Fruit fly (Drosophila melanogaster) whole organism, embryonic: Measurements from ENCODE around the gene CG10947.

Source experiments
- BEAF-32 ChIP-seq: fragments of 200-800 bp; sonication (Bioruptor generic); optimal IDR thresholded peaks from 3 replicates; lab custom pipeline; 2017; ENCODE audit warnings: missing biosample characterization, missing genetic modification characterization, mild to moderate bottlenecking, moderate library complexity, missing genetic modification reagents
- CG10321 ChIP-seq: fragments of 200-800 bp; sonication (Bioruptor generic); IDR thresholded peaks from 2 replicates; pipeline ENCODE4 v1.3.6; 2022; ENCODE audit warnings: missing biosample characterization, missing genetic modification characterization
- CG10543 ChIP-seq: fragments of 200-800 bp; sonication (Bioruptor generic); optimal IDR thresholded peaks from 3 replicates; lab custom pipeline; 2017; ENCODE audit warnings: missing biosample characterization, mild to moderate bottlenecking, missing genetic modification characterization, moderate library complexity
- CG12071 ChIP-seq: fragments of 200-800 bp; sonication (Bioruptor generic); optimal IDR thresholded peaks from 3 replicates; lab custom pipeline; 2018; ENCODE audit warnings: missing biosample characterization, mild to moderate bottlenecking, missing genetic modification characterization
- CG12155 ChIP-seq: fragments of 200-800 bp; sonication (Bioruptor generic); optimal IDR thresholded peaks from 3 replicates; lab custom pipeline; 2016; ENCODE audit warnings: missing biosample characterization, missing genetic modification characterization
- CG13287 ChIP-seq: fragments of 200-800 bp; sonication (Bioruptor generic); IDR thresholded peaks from 2 replicates; pipeline ENCODE4 v1.3.6; 2022; ENCODE audit warnings: missing biosample characterization, missing genetic modification characterization; ENCODE audit not compliant: partially characterized antibody
- CG13296 ChIP-seq: fragments of 200-800 bp; sonication (Bioruptor generic); optimal IDR thresholded peaks from 3 replicates; lab custom pipeline; 2018; ENCODE audit warnings: missing biosample characterization, mild to moderate bottlenecking, missing genetic modification characterization
- CG13624 ChIP-seq: fragments of 200-800 bp; sonication (Bioruptor generic); optimal IDR thresholded peaks from 2 replicates; lab custom pipeline; 2016; ENCODE audit warnings: missing biosample characterization, missing genetic modification characterization
- CG14710 ChIP-seq: fragments of 200-800 bp; sonication (Bioruptor generic); optimal IDR thresholded peaks from 3 replicates; lab custom pipeline; 2019; ENCODE audit warnings: missing biosample characterization, mild to moderate bottlenecking, missing genetic modification characterization, moderate library complexity
- CG16813 ChIP-seq: fragments of 200-800 bp; sonication (Bioruptor generic); IDR thresholded peaks from 3 replicates; pipeline ENCODE4 v1.3.6; 2022; ENCODE audit warnings: missing biosample characterization, missing genetic modification characterization; ENCODE audit not compliant: partially characterized antibody
- CG17568 ChIP-seq: fragments of 200-800 bp; sonication (Bioruptor generic); optimal IDR thresholded peaks from 2 replicates; lab custom pipeline; 2018; ENCODE audit warnings: missing biosample characterization, mild to moderate bottlenecking, missing genetic modification characterization, moderate library complexity
- CG18619 ChIP-seq: fragments of 200-800 bp; sonication (Bioruptor generic); optimal IDR thresholded peaks from 3 replicates; lab custom pipeline; 2017; ENCODE audit warnings: missing biosample characterization, mild to moderate bottlenecking, missing genetic modification characterization
- CG31224 ChIP-seq: fragments of 200-800 bp; sonication (Bioruptor generic); IDR thresholded peaks from 2 replicates; pipeline ENCODE4 v1.3.6; 2022; ENCODE audit warnings: missing biosample characterization, missing genetic modification characterization
- CG3163 ChIP-seq: fragments of 200-800 bp; sonication (Bioruptor generic); optimal IDR thresholded peaks from 3 replicates; lab custom pipeline; 2016; ENCODE audit warnings: missing biosample characterization, missing genetic modification characterization
- CG4282 ChIP-seq: fragments of 200-800 bp; sonication (Bioruptor generic); optimal IDR thresholded peaks from 2 replicates; lab custom pipeline; 2016; ENCODE audit warnings: missing biosample characterization, missing genetic modification characterization
- CG4328 ChIP-seq: fragments of 200-800 bp; sonication (Bioruptor generic); optimal IDR thresholded peaks from 3 replicates; lab custom pipeline; 2017; ENCODE audit warnings: missing biosample characterization, missing genetic modification reagents, missing genetic modification characterization
- CG4854 ChIP-seq: fragments of 200-800 bp; sonication (Bioruptor generic); optimal IDR thresholded peaks from 2 replicates; lab custom pipeline; 2016; ENCODE audit warnings: missing biosample characterization, missing genetic modification characterization, inconsistent platforms
- CG9215 ChIP-seq: fragments of 200-800 bp; sonication (Bioruptor generic); IDR thresholded peaks from 2 replicates; pipeline ENCODE4 v1.3.6; 2022; ENCODE audit warnings: missing biosample characterization, missing genetic modification characterization
- CG9609 ChIP-seq: fragments of 200-800 bp; sonication (Bioruptor generic); optimal IDR thresholded peaks from 3 replicates; lab custom pipeline; 2016; ENCODE audit warnings: missing biosample characterization, missing genetic modification characterization
- Chrac-16 ChIP-seq: fragments of 200-800 bp; sonication (Bioruptor generic); optimal IDR thresholded peaks from 3 replicates; lab custom pipeline; 2016; ENCODE audit warnings: missing biosample characterization, missing genetic modification characterization
- CkIIα-i1 ChIP-seq: fragments of 200-800 bp; sonication (Bioruptor generic); IDR thresholded peaks from 2 replicates; pipeline ENCODE4 v1.3.6; 2022; ENCODE audit warnings: missing biosample characterization, missing genetic modification characterization
- Fer1 ChIP-seq: fragments of 200-800 bp; sonication (Bioruptor generic); optimal IDR thresholded peaks from 2 replicates; lab custom pipeline; 2017; ENCODE audit warnings: missing biosample characterization, mild to moderate bottlenecking, missing genetic modification characterization
- Hmx ChIP-seq: fragments of 200-800 bp; sonication (Bioruptor generic); optimal IDR thresholded peaks from 2 replicates; lab custom pipeline; 2016; ENCODE audit warnings: missing biosample characterization, missing genetic modification characterization
- Usf ChIP-seq: fragments of 200-800 bp; sonication (Bioruptor generic); optimal IDR thresholded peaks from 2 replicates; lab custom pipeline; 2017; ENCODE audit warnings: missing genotype, missing biosample characterization, missing genetic modification characterization
- bbx ChIP-seq: fragments of 200-800 bp; sonication (Bioruptor generic); IDR thresholded peaks from 2 replicates; pipeline ENCODE4 v1.3.6; 2022; ENCODE audit warnings: missing biosample characterization, missing genetic modification characterization; ENCODE audit not compliant: partially characterized antibody
- bcd ChIP-seq: fragments of 200-800 bp; sonication (Bioruptor generic); optimal IDR thresholded peaks from 2 replicates; lab custom pipeline; 2017; ENCODE audit warnings: missing biosample characterization, mild to moderate bottlenecking, missing genetic modification characterization
- cwo ChIP-seq: fragments of 200-800 bp; sonication (Bioruptor generic); optimal IDR thresholded peaks from 3 replicates; lab custom pipeline; 2017; ENCODE audit warnings: missing biosample characterization, missing genetic modification characterization, mild to moderate bottlenecking, moderate library complexity, missing genetic modification reagents
- dm ChIP-seq: fragments of 200-800 bp; sonication (Bioruptor generic); optimal IDR thresholded peaks from 3 replicates; lab custom pipeline; 2016; ENCODE audit warnings: missing biosample characterization, missing genetic modification characterization
- dmrt11E ChIP-seq: fragments of 200-800 bp; sonication (Bioruptor generic); optimal IDR thresholded peaks from 3 replicates; lab custom pipeline; 2018; ENCODE audit warnings: missing biosample characterization, mild to moderate bottlenecking, missing genetic modification characterization, moderate library complexity
- dysf ChIP-seq: fragments of 200-800 bp; sonication (Bioruptor generic); IDR thresholded peaks from 3 replicates; pipeline ENCODE4 v1.3.6; 2022; ENCODE audit warnings: missing biosample characterization, missing genetic modification characterization
- fu2 ChIP-seq: fragments of 200-800 bp; sonication (Bioruptor generic); optimal IDR thresholded peaks from 2 replicates; lab custom pipeline; 2016; ENCODE audit warnings: missing biosample characterization, missing genetic modification characterization
- gem ChIP-seq: fragments of 200-800 bp; sonication (Bioruptor generic); optimal IDR thresholded peaks from 2 replicates; lab custom pipeline; 2019; ENCODE audit warnings: missing biosample characterization, mild to moderate bottlenecking, missing genetic modification characterization, moderate library complexity
- grau ChIP-seq: fragments of 200-800 bp; optimal IDR thresholded peaks from 3 replicates; lab custom pipeline; 2019; ENCODE audit warnings: missing biosample characterization, mild to moderate bottlenecking, missing genetic modification characterization, moderate library complexity
- hbn ChIP-seq: fragments of 200-800 bp; sonication (Bioruptor generic); IDR thresholded peaks from 2 replicates; pipeline ENCODE4 v1.3.6; 2022; ENCODE audit warnings: missing biosample characterization, missing genetic modification characterization; ENCODE audit not compliant: partially characterized antibody
- inv ChIP-seq: fragments of 200-800 bp; sonication (Bioruptor generic); IDR thresholded peaks from 2 replicates; pipeline ENCODE4 v1.3.6; 2022; ENCODE audit warnings: missing biosample characterization, missing genetic modification characterization; ENCODE audit not compliant: partially characterized antibody
- jigr1 ChIP-seq: fragments of 200-800 bp; sonication (Bioruptor generic); IDR thresholded peaks from 3 replicates; pipeline ENCODE4 v1.3.6; 2022; ENCODE audit warnings: missing biosample characterization, missing genetic modification characterization
- kah ChIP-seq: fragments of 200-800 bp; sonication (Bioruptor generic); optimal IDR thresholded peaks from 2 replicates; lab custom pipeline; 2018; ENCODE audit warnings: missing biosample characterization, mild to moderate bottlenecking, missing genetic modification characterization
- kay ChIP-seq: fragments of 200-800 bp; sonication (Bioruptor generic); optimal IDR thresholded peaks from 2 replicates; lab custom pipeline; 2016; ENCODE audit warnings: missing biosample characterization, missing genetic modification characterization
- kni ChIP-seq: fragments of 200-800 bp; sonication (Bioruptor generic); optimal IDR thresholded peaks from 3 replicates; lab custom pipeline; 2017; ENCODE audit warnings: mild to moderate bottlenecking, missing biosample characterization, missing genetic modification reagents, missing genetic modification characterization
- lbe ChIP-seq: fragments of 200-800 bp; sonication (Bioruptor generic); optimal IDR thresholded peaks from 2 replicates; lab custom pipeline; 2016; ENCODE audit warnings: missing biosample characterization, mild to moderate bottlenecking, missing genetic modification characterization
- sd ChIP-seq: fragments of 200-800 bp; sonication (Bioruptor generic); optimal IDR thresholded peaks from 3 replicates; lab custom pipeline; 2018; ENCODE audit warnings: missing biosample characterization, mild to moderate bottlenecking, missing genetic modification characterization, moderate library complexity
- sens ChIP-seq: fragments of 200-800 bp; sonication (Bioruptor generic); peaks from one replicate; lab custom pipeline; 2016; ENCODE audit warnings: missing biosample characterization, missing genetic modification characterization
- sima ChIP-seq: fragments of 200-800 bp; sonication (Bioruptor generic); optimal IDR thresholded peaks from 2 replicates; lab custom pipeline; 2016; ENCODE audit warnings: missing biosample characterization, missing genetic modification characterization
- slbo ChIP-seq: fragments of 200-800 bp; sonication (Bioruptor generic); IDR thresholded peaks from 2 replicates; pipeline ENCODE4 v1.3.6; 2022; ENCODE audit warnings: missing biosample characterization, missing genetic modification characterization
- slp2 ChIP-seq: fragments of 200-800 bp; sonication (Bioruptor generic); optimal IDR thresholded peaks from 2 replicates; lab custom pipeline; 2016; ENCODE audit warnings: missing biosample characterization, missing genetic modification characterization
- tgo ChIP-seq: fragments of 200-800 bp; sonication (Bioruptor generic); IDR thresholded peaks from 3 replicates; pipeline ENCODE4 v1.3.6; 2022; ENCODE audit warnings: missing biosample characterization, missing genetic modification characterization
- wek ChIP-seq: fragments of 200-800 bp; sonication (Bioruptor generic); optimal IDR thresholded peaks from 3 replicates; lab custom pipeline; 2018; ENCODE audit warnings: missing biosample characterization, mild to moderate bottlenecking, missing genetic modification characterization, moderate library complexity
- z ChIP-seq: fragments of 200-800 bp; sonication (Bioruptor generic); IDR thresholded peaks from 3 replicates; pipeline ENCODE4 v1.3.6; 2022; ENCODE audit warnings: missing biosample characterization, missing genetic modification characterization
- zen ChIP-seq: fragments of 200-800 bp; sonication (Bioruptor generic); optimal IDR thresholded peaks from 3 replicates; lab custom pipeline; 2018; ENCODE audit warnings: missing biosample characterization, mild to moderate bottlenecking, missing genetic modification characterization, moderate library complexity

The CG10947 gene

dm6 chr2L:20349671-20350539, 64.7 kb downstream of the CG10947 start, which contains the start of the genes La and RtGEF (continued):
- TF ChIP-seq CG17568 (GFP tag; lab: Kevin White, UChicago) (no peak), CG14710 (tag; lab: Kevin White, UChicago) (peak; percentile 68), Chrac-16 (GFP tag; lab: Kevin White, UChicago) (peak; percentile 37), tgo (GFP tag; lab: Robert Waterston, UW) (no peak), kay (GFP tag; lab: Kevin White, UChicago) (peak; percentile 63), z (GFP tag; lab: Robert Waterston, UW) (no peak), CG31224 (GFP tag; lab: Robert Waterston, UW) (no peak), bcd (GFP tag; lab: Kevin White, UChicago) (peak; percentile 39), CG9215 (GFP tag; lab: Robert Waterston, UW) (0 out of 2 replicates have a peak, but pooled peaks have one; percentile 45), Hmx (GFP tag; lab: Kevin White, UChicago) (peak; percentile 13), BEAF-32 (GFP tag; lab: Kevin White, UChicago) (peak; percentile 97), CG12071 (GFP tag; lab: Kevin White, UChicago) (no peak), sima (GFP tag; lab: Kevin White, UChicago) (no peak), hbn (GFP tag; lab: Robert Waterston, UW) (peak; percentile 92), CG13624 (GFP tag; lab: Kevin White, UChicago) (peak; percentile 54), CG9609 (peak; percentile 51), CG13287 (GFP tag; lab: Robert Waterston, UW) (peak; percentile 87), cwo (GFP tag; lab: Kevin White, UChicago) (peak; percentile 75), fu2 (GFP tag; lab: Kevin White, UChicago) (peak; percentile 58), CG4854 (peak; percentile 21), dm (GFP tag; lab: Kevin White, UChicago) (peak; percentile 98), dmrt11E (tag; lab: Kevin White, UChicago) (peak; percentile 38), sens (peak; percentile 92), slp2 (GFP tag; lab: Kevin White, UChicago) (no peak), CG10321 (GFP tag; lab: Robert Waterston, UW) (no peak), kah (no peak), CG4328 (GFP tag; lab: Kevin White, UChicago) (no peak), CG12155 (GFP tag; lab: Kevin White, UChicago) (peak; percentile 21), CG3163 (peak; percentile 5), dysf (no peak), CG10543 (GFP tag; lab: Kevin White, UChicago) (peak; percentile 45), gem (tag; lab: Kevin White, UChicago) (peak; percentile 61), bbx (GFP tag; lab: Robert Waterston, UW) (peak; percentile 95), CG13296 (GFP tag; lab: Kevin White, UChicago) (no peak), sd (tag; lab: Kevin White, UChicago) (peak; percentile 83), Fer1 (GFP tag; lab: Kevin White, UChicago) (peak; percentile 27), Usf (GFP tag; lab: Kevin White, UChicago) (peak; percentile 37), lbe (peak; percentile 32), zen (tag; lab: Kevin White, UChicago) (peak; percentile 47), CG4282 (no peak), grau (tag; lab: Kevin White, UChicago) (peak; percentile 48), CkIIα-i1 (GFP tag; lab: Robert Waterston, UW) (no peak), jigr1 (GFP tag; lab: Robert Waterston, UW) (no peak), slbo (GFP tag; lab: Robert Waterston, UW) (peak; percentile 65), wek (GFP tag; lab: Kevin White, UChicago) (no peak), kni (GFP tag; lab: Kevin White, UChicago) (peak; percentile 51), CG16813 (peak; percentile 97), inv (GFP tag; lab: Robert Waterston, UW) (peak; percentile 96), CG18619 (GFP tag; lab: Kevin White, UChicago) (peak; percentile 30)
